Fruit fly (Drosophila melanogaster) whole organism, embryonic: Measurements from ENCODE around the gene Arc42.
A peak's percentile ranks its signal among the peaks of the same experiment; 100 is the strongest.

Source experiments
- Abd-B ChIP-seq: fragments of 200-800 bp; sonication (Bioruptor generic); optimal IDR thresholded peaks from 2 replicates; lab custom pipeline; 2018; ENCODE audit warnings: missing biosample characterization, mild to moderate bottlenecking, missing genetic modification characterization, moderate library complexity
- Bdp1 ChIP-seq: fragments of 200-800 bp; sonication (Bioruptor generic); optimal IDR thresholded peaks from 3 replicates; lab custom pipeline; 2016; ENCODE audit warnings: missing biosample characterization, missing genetic modification characterization
- CG10543 ChIP-seq: fragments of 200-800 bp; sonication (Bioruptor generic); optimal IDR thresholded peaks from 3 replicates; lab custom pipeline; 2017; ENCODE audit warnings: missing biosample characterization, mild to moderate bottlenecking, missing genetic modification characterization, moderate library complexity
- CG11695 ChIP-seq: fragments of 200-800 bp; sonication (Bioruptor generic); IDR thresholded peaks from 3 replicates; pipeline ENCODE4 v1.3.6; 2022; ENCODE audit warnings: missing biosample characterization, missing genetic modification characterization
- CG12104 ChIP-seq: fragments of 200-800 bp; sonication (Bioruptor generic); optimal IDR thresholded peaks from 3 replicates; lab custom pipeline; 2016; ENCODE audit warnings: missing biosample characterization, missing genetic modification characterization
- CG12236 ChIP-seq: fragments of 200-800 bp; sonication (Bioruptor generic); optimal IDR thresholded peaks from 2 replicates; lab custom pipeline; 2016; ENCODE audit warnings: missing biosample characterization, missing genetic modification characterization
- CG13775 ChIP-seq: fragments of 200-800 bp; sonication (Bioruptor generic); optimal IDR thresholded peaks from 3 replicates; lab custom pipeline; 2017; ENCODE audit warnings: missing biosample characterization, mild to moderate bottlenecking, missing genetic modification characterization
- CG14965 ChIP-seq: fragments of 200-800 bp; sonication (Bioruptor generic); optimal IDR thresholded peaks from 2 replicates; lab custom pipeline; 2016; ENCODE audit warnings: missing biosample characterization, missing genetic modification characterization, borderline replicate concordance
- CG15269 ChIP-seq: fragments of 200-800 bp; sonication (Bioruptor generic); optimal IDR thresholded peaks from 2 replicates; lab custom pipeline; 2018; ENCODE audit warnings: missing biosample characterization, mild to moderate bottlenecking, missing genetic modification characterization, moderate library complexity
- CG16815 ChIP-seq: fragments of 200-800 bp; sonication (Bioruptor generic); optimal IDR thresholded peaks from 3 replicates; lab custom pipeline; 2017; ENCODE audit warnings: missing biosample characterization, mild to moderate bottlenecking, missing genetic modification characterization
- CG16863 ChIP-seq: fragments of 200-800 bp; sonication (Bioruptor generic); optimal IDR thresholded peaks from 3 replicates; lab custom pipeline; 2016; ENCODE audit warnings: missing biosample characterization, missing genetic modification characterization
- CG17359 ChIP-seq: fragments of 200-800 bp; sonication (Bioruptor generic); optimal IDR thresholded peaks from 3 replicates; lab custom pipeline; 2018; ENCODE audit warnings: missing biosample characterization, mild to moderate bottlenecking, missing genetic modification characterization, moderate library complexity
- CG2202 ChIP-seq: fragments of 200-800 bp; sonication (Bioruptor generic); optimal IDR thresholded peaks from 2 replicates; lab custom pipeline; 2018; ENCODE audit warnings: missing biosample characterization, mild to moderate bottlenecking, missing genetic modification characterization
- CG30020 ChIP-seq: fragments of 200-800 bp; optimal IDR thresholded peaks from 2 replicates; lab custom pipeline; 2019; ENCODE audit warnings: missing biosample characterization, mild to moderate bottlenecking, missing genetic modification characterization, moderate library complexity
- CG31224 ChIP-seq: fragments of 200-800 bp; sonication (Bioruptor generic); IDR thresholded peaks from 2 replicates; pipeline ENCODE4 v1.3.6; 2022; ENCODE audit warnings: missing biosample characterization, missing genetic modification characterization
- CG32532 ChIP-seq: fragments of 200-800 bp; sonication (Bioruptor generic); IDR thresholded peaks from 2 replicates; pipeline ENCODE4 v1.3.6; 2022; ENCODE audit warnings: missing biosample characterization, missing genetic modification characterization
- CG32772 ChIP-seq: fragments of 200-800 bp; sonication (Bioruptor generic); IDR thresholded peaks from 2 replicates; pipeline ENCODE4 v1.3.6; 2022; ENCODE audit warnings: missing biosample characterization, missing genetic modification characterization
- CG4617 ChIP-seq: fragments of 200-800 bp; sonication (Bioruptor generic); optimal IDR thresholded peaks from 3 replicates; lab custom pipeline; 2016; ENCODE audit warnings: missing biosample characterization, missing genetic modification characterization, borderline replicate concordance
- CG5245 ChIP-seq: fragments of 200-800 bp; sonication (Bioruptor generic); optimal IDR thresholded peaks from 3 replicates; lab custom pipeline; 2016; ENCODE audit warnings: missing biosample characterization, missing genetic modification characterization
- CG6791 ChIP-seq: fragments of 200-800 bp; sonication (Bioruptor generic); IDR thresholded peaks from 3 replicates; pipeline ENCODE4 v1.3.6; 2022; ENCODE audit warnings: missing biosample characterization, missing genetic modification characterization; ENCODE audit not compliant: partially characterized antibody
- CG7271 ChIP-seq: fragments of 200-800 bp; sonication (Bioruptor generic); optimal IDR thresholded peaks from 2 replicates; lab custom pipeline; 2018; ENCODE audit warnings: missing biosample characterization, mild to moderate bottlenecking, missing genetic modification characterization, moderate library complexity
- Deaf1 ChIP-seq: fragments of 200-800 bp; optimal IDR thresholded peaks from 3 replicates; lab custom pipeline; 2019; ENCODE audit warnings: missing biosample characterization, mild to moderate bottlenecking, missing genetic modification characterization, moderate library complexity
- H15 ChIP-seq: fragments of 200-800 bp; sonication (Bioruptor generic); IDR thresholded peaks from 3 replicates; pipeline ENCODE4 v1.3.6; 2022; ENCODE audit warnings: missing biosample characterization, missing genetic modification characterization
- HmgD ChIP-seq: fragments of 200-800 bp; sonication (Bioruptor generic); optimal IDR thresholded peaks from 3 replicates; lab custom pipeline; 2016; ENCODE audit warnings: missing biosample characterization, missing genetic modification characterization
- Kr ChIP-seq: fragments of 200-800 bp; sonication (Bioruptor generic); optimal IDR thresholded peaks from 2 replicates; lab custom pipeline; 2017; ENCODE audit warnings: missing biosample characterization, mild to moderate bottlenecking, missing genetic modification characterization
- Nf-YC ChIP-seq: fragments of 200-800 bp; optimal IDR thresholded peaks from 3 replicates; lab custom pipeline; 2019; ENCODE audit warnings: missing biosample characterization, mild to moderate bottlenecking, missing genetic modification characterization, moderate library complexity
- NfI ChIP-seq: fragments of 200-800 bp; sonication (Bioruptor generic); optimal IDR thresholded peaks from 3 replicates; lab custom pipeline; 2018; ENCODE audit warnings: missing biosample characterization, mild to moderate bottlenecking, missing genetic modification characterization, moderate library complexity
- PHDP ChIP-seq: fragments of 200-800 bp; sonication (Bioruptor generic); optimal IDR thresholded peaks from 3 replicates; lab custom pipeline; 2018; ENCODE audit warnings: missing biosample characterization, mild to moderate bottlenecking, missing genetic modification characterization, moderate library complexity
- Spps ChIP-seq: fragments of 200-800 bp; sonication (Bioruptor generic); optimal IDR thresholded peaks from 2 replicates; lab custom pipeline; 2018; ENCODE audit warnings: missing biosample characterization, mild to moderate bottlenecking, missing genetic modification characterization
- Sry-β ChIP-seq: fragments of 200-800 bp; sonication (Bioruptor generic); optimal IDR thresholded peaks from 2 replicates; lab custom pipeline; 2018; ENCODE audit warnings: missing biosample characterization, mild to moderate bottlenecking, missing genetic modification characterization, moderate library complexity
- Ssrp ChIP-seq: fragments of 200-800 bp; sonication (Bioruptor generic); optimal IDR thresholded peaks from 2 replicates; lab custom pipeline; 2018; ENCODE audit warnings: missing biosample characterization, mild to moderate bottlenecking, missing genetic modification characterization, moderate library complexity
- YL-1 ChIP-seq: fragments of 200-800 bp; sonication (Bioruptor generic); optimal IDR thresholded peaks from 3 replicates; lab custom pipeline; 2017; ENCODE audit warnings: missing biosample characterization, mild to moderate bottlenecking, missing genetic modification characterization
- bbx ChIP-seq: fragments of 200-800 bp; sonication (Bioruptor generic); IDR thresholded peaks from 2 replicates; pipeline ENCODE4 v1.3.6; 2022; ENCODE audit warnings: missing biosample characterization, missing genetic modification characterization; ENCODE audit not compliant: partially characterized antibody
- cato ChIP-seq: fragments of 200-800 bp; sonication (Bioruptor generic); optimal IDR thresholded peaks from 2 replicates; lab custom pipeline; 2016; ENCODE audit warnings: missing biosample characterization, missing genetic modification characterization, borderline replicate concordance
- da ChIP-seq: fragments of 200-800 bp; sonication (Bioruptor generic); optimal IDR thresholded peaks from 2 replicates; lab custom pipeline; 2016; ENCODE audit warnings: missing biosample characterization, missing genetic modification characterization
- dmrt11E ChIP-seq: fragments of 200-800 bp; sonication (Bioruptor generic); optimal IDR thresholded peaks from 3 replicates; lab custom pipeline; 2018; ENCODE audit warnings: missing biosample characterization, mild to moderate bottlenecking, missing genetic modification characterization, moderate library complexity
- dpn ChIP-seq, 2 experiments: fragments of 200-800 bp; sonication (Bioruptor generic); optimal IDR thresholded peaks; 3 replicates each; lab custom pipeline; 2016; ENCODE audit warnings: missing biosample characterization in 2 of 2, missing genetic modification characterization in 2 of 2
- fd64A ChIP-seq: fragments of 200-800 bp; sonication (Bioruptor generic); optimal IDR thresholded peaks from 3 replicates; lab custom pipeline; 2018; ENCODE audit warnings: missing biosample characterization, mild to moderate bottlenecking, missing genetic modification characterization
- grau ChIP-seq: fragments of 200-800 bp; optimal IDR thresholded peaks from 3 replicates; lab custom pipeline; 2019; ENCODE audit warnings: missing biosample characterization, mild to moderate bottlenecking, missing genetic modification characterization, moderate library complexity
- hbn ChIP-seq: fragments of 200-800 bp; sonication (Bioruptor generic); IDR thresholded peaks from 2 replicates; pipeline ENCODE4 v1.3.6; 2022; ENCODE audit warnings: missing biosample characterization, missing genetic modification characterization; ENCODE audit not compliant: partially characterized antibody
- lola ChIP-seq, 3 experiments: fragments of >200 bp in 2 of 3; fragments of 200-800 bp in 1 of 3; sonication (Bioruptor generic) in 1 of 3; optimal IDR thresholded peaks; 2 replicates each; lab custom pipeline; 2017 to 2019; ENCODE audit warnings: missing biosample characterization in 3 of 3, missing genetic modification characterization in 3 of 3, mild to moderate bottlenecking in 1 of 3, moderate library complexity in 1 of 3
- oc ChIP-seq: fragments of 200-800 bp; sonication (Bioruptor generic); optimal IDR thresholded peaks from 2 replicates; lab custom pipeline; 2018; ENCODE audit warnings: missing biosample characterization, mild to moderate bottlenecking, missing genetic modification characterization, moderate library complexity
- pum ChIP-seq: fragments of 200-800 bp; sonication (Bioruptor generic); optimal IDR thresholded peaks from 2 replicates; lab custom pipeline; 2016; ENCODE audit warnings: missing biosample characterization, missing genetic modification characterization
- sd ChIP-seq: fragments of 200-800 bp; sonication (Bioruptor generic); optimal IDR thresholded peaks from 3 replicates; lab custom pipeline; 2018; ENCODE audit warnings: missing biosample characterization, mild to moderate bottlenecking, missing genetic modification characterization, moderate library complexity
- slou ChIP-seq: fragments of 200-800 bp; sonication (Bioruptor generic); optimal IDR thresholded peaks from 3 replicates; lab custom pipeline; 2016; ENCODE audit warnings: missing biosample characterization, missing genetic modification characterization
- sr ChIP-seq: fragments of 200-800 bp; sonication (Bioruptor generic); IDR thresholded peaks from 3 replicates; pipeline ENCODE4 v1.3.6; 2022; ENCODE audit warnings: missing biosample characterization, missing genetic modification characterization
- stc ChIP-seq: fragments of 200-800 bp; sonication (Bioruptor generic); IDR thresholded peaks from 2 replicates; pipeline ENCODE4 v1.3.6; 2022; ENCODE audit warnings: missing biosample characterization, missing genetic modification characterization
- ttk ChIP-seq: fragments of 200-800 bp; sonication (Bioruptor generic); IDR thresholded peaks from 2 replicates; pipeline ENCODE4 v2.1.2; 2022; ENCODE audit warnings: missing biosample characterization, missing genetic modification characterization
- twi ChIP-seq: fragments of 200-800 bp; optimal IDR thresholded peaks from 2 replicates; lab custom pipeline; 2019; ENCODE audit warnings: missing biosample characterization, mild to moderate bottlenecking, missing genetic modification characterization, moderate library complexity

Arc42 gene

DNA sequence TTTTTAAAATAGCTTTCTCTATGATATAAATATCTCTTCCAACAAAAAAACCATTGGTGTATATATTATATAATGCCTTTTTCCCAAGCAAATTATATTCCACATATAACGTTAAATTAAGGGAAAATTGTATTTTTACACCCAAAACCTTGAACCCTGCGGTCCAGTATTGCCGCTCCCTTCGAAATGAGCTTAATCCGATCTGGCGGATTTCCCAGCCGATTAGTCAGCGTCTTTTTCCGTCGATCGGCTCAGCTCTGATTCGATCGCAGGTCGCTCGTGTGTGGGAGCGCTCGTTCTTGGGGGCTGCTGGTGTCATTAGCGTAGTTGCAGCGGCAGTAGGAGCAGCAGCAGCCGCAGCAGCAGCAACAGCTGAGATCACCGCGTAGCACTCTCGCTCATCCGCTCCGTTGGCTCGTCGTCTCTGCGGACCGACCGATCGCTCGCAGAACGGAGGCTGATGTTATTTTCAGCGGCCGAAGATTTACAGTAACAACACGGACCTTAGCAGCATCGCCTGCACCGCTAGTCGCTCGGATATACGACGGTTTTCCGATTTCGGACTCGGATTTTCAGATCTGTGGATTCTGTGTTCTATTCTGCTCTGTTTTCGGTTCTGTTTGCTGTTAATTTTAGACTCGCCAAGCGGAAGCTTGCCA is 12.9 kb downstream of the Arc42 start, which contains the start of gene CG4733 (continued):
- TF ChIP-seq grau (peak; percentile 48), Ssrp (tag; lab: Kevin White, UChicago) (peak; percentile 18), dmrt11E (tag; lab: Kevin White, UChicago) (peak; percentile 49), fd64A (no peak), slou (GFP tag; lab: Kevin White, UChicago) (no peak), lola (GFP tag; optimal IDR thresholded peaks at IDR 0.05; lab: Kevin White, UChicago) (peak in 1 of 3 experiments; percentile 40), Bdp1 (GFP tag; lab: Kevin White, UChicago) (no peak), twi (tag; lab: Kevin White, UChicago) (peak; percentile 2), dpn (GFP tag; optimal IDR thresholded peaks at IDR 0.05; lab: Kevin White, UChicago) (no peak), CG5245 (GFP tag; lab: Kevin White, UChicago) (no peak), pum (no peak), CG2202 (no peak), CG14965 (GFP tag; lab: Kevin White, UChicago) (no peak), Nf-YC (tag; lab: Kevin White, UChicago) (peak; percentile 12), bbx (GFP tag; lab: Robert Waterston, UW) (0 out of 2 replicates have a peak, but pooled peaks have one; percentile 17), NfI (GFP tag; lab: Kevin White, UChicago) (peak; percentile 8), CG10543 (GFP tag; lab: Kevin White, UChicago) (peak; percentile 25), Abd-B (GFP tag; lab: Kevin White, UChicago) (no peak), CG12104 (GFP tag; lab: Kevin White, UChicago) (no peak), da (GFP tag; lab: Kevin White, UChicago) (no peak), Spps (no peak), Kr (no peak), sd (tag; lab: Kevin White, UChicago) (no peak), CG13775 (GFP tag; lab: Kevin White, UChicago) (peak; percentile 23), Deaf1 (tag; lab: Kevin White, UChicago) (peak; percentile 91), YL-1 (GFP tag; lab: Kevin White, UChicago) (no peak), CG32532 (GFP tag; lab: Robert Waterston, UW) (peak; percentile 44; the same call in 1 of the 2 replicates), CG30020 (tag; lab: Kevin White, UChicago) (no peak), cato (GFP tag; lab: Kevin White, UChicago) (no peak), HmgD (GFP tag; lab: Kevin White, UChicago) (no peak), CG17359 (tag; lab: Kevin White, UChicago) (no peak), CG6791 (GFP tag; lab: Robert Waterston, UW) (peak; percentile 27; the same call in 1 of the 3 replicates), CG15269 (tag; lab: Kevin White, UChicago) (peak; percentile 14), CG32772 (GFP tag; lab: Robert Waterston, UW) (no peak), CG11695 (GFP tag; lab: Robert Waterston, UW) (peak; percentile 46; the same call in 1 of the 3 replicates), CG4617 (GFP tag; lab: Kevin White, UChicago) (no peak), PHDP (tag; lab: Kevin White, UChicago) (peak; percentile 10), ttk (GFP tag; lab: Robert Waterston, UW) (no peak), CG12236 (GFP tag; lab: Kevin White, UChicago) (no peak), hbn (GFP tag; lab: Robert Waterston, UW) (no peak), oc (tag; lab: Kevin White, UChicago) (no peak), CG16815 (GFP tag; lab: Kevin White, UChicago) (no peak), stc (no peak), H15 (GFP tag; lab: Robert Waterston, UW) (no peak), CG31224 (GFP tag; lab: Robert Waterston, UW) (no peak), CG7271 (tag; lab: Kevin White, UChicago) (no peak), sr (GFP tag; lab: Robert Waterston, UW) (peak; percentile 66; the same call in 1 of the 3 replicates), Sry-β (peak; percentile 97), CG16863 (GFP tag; lab: Kevin White, UChicago) (no peak)
